Worm (Caenorhabditis elegans) whole organism, early embryonic: ENCODE results near the gene acr-7.

ENCODE experiments used
- B0310.2 ChIP-seq: sonication (generic microtip); optimal IDR thresholded peaks from 2 replicates; lab custom pipeline; 2016; ENCODE audit warnings: mild to moderate bottlenecking, missing genetic modification characterization, missing compliant biosample characterization
- F13C5.2 ChIP-seq: sonication (generic microtip); optimal IDR thresholded peaks from 2 replicates; lab custom pipeline; 2017; ENCODE audit warnings: mild to moderate bottlenecking, missing genetic modification characterization, inconsistent platforms, missing compliant biosample characterization
- ama-1 ChIP-seq: fragments of 150-350 bp; optimal IDR thresholded peaks from 2 replicates; lab custom pipeline; 2014
- ceh-13 ChIP-seq: fragments of 200-800 bp; sonication (Bioruptor generic); optimal IDR thresholded peaks from 2 replicates; lab custom pipeline; 2018; ENCODE audit warnings: mild to moderate bottlenecking, missing genetic modification characterization, missing compliant biosample characterization
- ceh-36 ChIP-seq: sonication (generic microtip); optimal IDR thresholded peaks from 2 replicates; lab custom pipeline; 2016; ENCODE audit warnings: missing genetic modification characterization, inconsistent platforms, missing compliant biosample characterization
- ets-7 ChIP-seq: sonication (generic microtip); optimal IDR thresholded peaks from 2 replicates; lab custom pipeline; 2016; ENCODE audit warnings: missing genotype, missing genetic modification characterization, missing compliant biosample characterization
- flt-1 ChIP-seq: fragments of 200-800 bp; sonication (Bioruptor generic); IDR thresholded peaks from 2 replicates; pipeline ENCODE4 v1.3.6; 2022; ENCODE audit warnings: missing genetic modification characterization, missing compliant biosample characterization
- hmbx-1 ChIP-seq: sonication (generic microtip); optimal IDR thresholded peaks from 2 replicates; lab custom pipeline; 2016; ENCODE audit warnings: mild to moderate bottlenecking, missing genetic modification characterization, missing compliant biosample characterization
- hmg-4 ChIP-seq: fragments of 200-800 bp; sonication (Bioruptor generic); optimal IDR thresholded peaks from 2 replicates; lab custom pipeline; 2018; ENCODE audit warnings: mild to moderate bottlenecking, missing genetic modification characterization, missing compliant biosample characterization
- hnd-1 ChIP-seq: sonication (generic microtip); optimal IDR thresholded peaks from 2 replicates; lab custom pipeline; 2016; ENCODE audit warnings: missing genetic modification characterization, missing compliant biosample characterization
- pes-1 ChIP-seq: fragments of 200-800 bp; sonication (Bioruptor generic); IDR thresholded peaks from 2 replicates; pipeline ENCODE4 v1.3.6; 2022; ENCODE audit warnings: missing genetic modification reagents, missing genetic modification characterization, missing compliant biosample characterization
- sea-1 ChIP-seq: fragments of 200-800 bp; sonication (Bioruptor generic); conservative IDR thresholded peaks from 2 replicates; pipeline ENCODE4 v1.3.6; 2022; ENCODE audit warnings: missing genetic modification characterization, missing compliant biosample characterization
- tbx-11 ChIP-seq: fragments of 200-800 bp; sonication (Bioruptor generic); IDR thresholded peaks from 2 replicates; pipeline ENCODE4 v1.3.6; 2022; ENCODE audit warnings: missing genetic modification characterization, missing compliant biosample characterization

Gene acr-7

DNA sequence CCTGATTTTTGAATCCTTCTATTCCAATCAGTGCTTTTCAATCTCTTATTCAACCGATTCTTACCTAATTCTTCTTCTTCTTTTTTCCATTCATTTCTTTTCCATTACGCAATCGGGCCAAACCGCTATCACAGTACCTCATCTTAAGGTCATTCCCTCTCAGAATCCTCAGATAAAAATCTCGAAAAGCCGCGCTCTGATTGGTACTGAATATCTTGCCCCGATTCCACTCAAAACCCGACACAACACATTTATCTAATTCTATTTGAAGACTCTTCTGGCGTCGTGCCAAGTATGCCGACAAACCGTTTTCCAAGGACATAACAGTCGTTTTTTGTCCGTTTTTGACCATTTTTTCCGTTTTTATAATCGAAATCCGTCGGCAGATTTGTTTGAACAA is 47.7 kb downstream of the acr-7 start:
- TF ChIP-seq B0310.2 (tag; lab: Kevin White, UChicago), result no peak
- TF ChIP-seq flt-1 (GFP tag; lab: Robert Waterston, UW), result no peak
- no peak for TF ChIP-seq ama-1 (lab: Kevin White, UChicago)
- no peak for TF ChIP-seq hmbx-1 (tag; lab: Kevin White, UChicago)
- no peak for TF ChIP-seq pes-1
- no peak for TF ChIP-seq hnd-1 (tag; lab: Kevin White, UChicago)
- no peak for TF ChIP-seq hmg-4 (GFP tag; lab: Kevin White, UChicago)
- no peak for TF ChIP-seq tbx-11
- TF ChIP-seq ceh-36 (tag; lab: Kevin White, UChicago), result no peak
- no peak for TF ChIP-seq ceh-13 (GFP tag; lab: Kevin White, UChicago)
- TF ChIP-seq sea-1 (GFP tag; lab: Robert Waterston, UW), result no peak

DNA sequence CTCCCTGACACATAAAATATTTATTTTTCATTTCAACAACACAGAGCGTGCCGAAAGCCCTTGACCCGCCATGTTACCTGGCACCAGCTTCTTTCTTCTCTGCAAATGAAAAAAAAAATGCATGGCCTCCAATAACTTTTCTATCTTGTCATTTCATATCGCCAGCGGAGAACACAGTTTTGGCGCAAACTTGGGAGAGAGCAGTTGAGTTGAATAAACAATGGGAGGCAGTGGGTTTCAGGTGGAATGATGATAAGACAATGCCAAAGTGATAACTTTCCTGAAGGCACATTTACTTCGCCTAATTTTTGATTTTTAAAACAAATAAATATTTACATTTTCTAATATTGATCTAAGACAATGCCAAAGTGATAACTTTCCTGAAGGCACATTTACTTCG is 48.3 kb downstream of the acr-7 start:
- no peak for TF ChIP-seq ets-7 (tag; lab: Kevin White, UChicago)
- TF ChIP-seq tbx-11, result no peak
- no peak for TF ChIP-seq ceh-13 (GFP tag; lab: Kevin White, UChicago)
- TF ChIP-seq hnd-1 (tag; lab: Kevin White, UChicago), result no peak
- TF ChIP-seq hmg-4 (GFP tag; lab: Kevin White, UChicago), result no peak
- no peak for TF ChIP-seq sea-1 (GFP tag; lab: Robert Waterston, UW)
- no peak for TF ChIP-seq F13C5.2 (tag; lab: Kevin White, UChicago)
